Worm (Caenorhabditis elegans) whole organism, L4 larva: ENCODE measurements around the gene F21G4.6.

Experiments used
- Y75B8A.6 ChIP-seq: fragments of 200-800 bp; sonication (Bioruptor generic); IDR thresholded peaks from 2 replicates; pipeline ENCODE4 v1.3.6; 2022; ENCODE audit warnings: missing genetic modification reagents, missing genetic modification characterization, missing compliant biosample characterization
- ceh-82 ChIP-seq: sonication (generic microtip); optimal IDR thresholded peaks from 2 replicates; lab custom pipeline; 2017; ENCODE audit warnings: missing biosample characterization, missing genetic modification characterization
- ces-1 ChIP-seq: fragments of 150-350 bp; sonication (generic microtip); optimal IDR thresholded peaks from 4 replicates; lab custom pipeline; 2014; ENCODE audit warnings: missing biosample characterization, missing genetic modification reagents, missing genetic modification characterization
- hlh-30 ChIP-seq: sonication (generic microtip); optimal IDR thresholded peaks from 2 replicates; lab custom pipeline; 2017; ENCODE audit warnings: antibody characterized with exemption, mild to moderate bottlenecking, missing genetic modification characterization, missing compliant biosample characterization; ENCODE audit not compliant: insufficient read depth
- lin-13 ChIP-seq: fragments of 150-350 bp; optimal IDR thresholded peaks from 2 replicates; lab custom pipeline; 2014; ENCODE audit warnings: missing biosample characterization, missing genetic modification reagents, missing genetic modification characterization
- lin-39 ChIP-seq: fragments of 150-350 bp; optimal IDR thresholded peaks from 2 replicates; lab custom pipeline; 2014; ENCODE audit warnings: missing biosample characterization, missing genetic modification reagents, missing genetic modification characterization
- nhr-11 ChIP-seq: fragments of 150-350 bp; optimal IDR thresholded peaks from 2 replicates; lab custom pipeline; 2014; ENCODE audit warnings: missing biosample characterization, missing genetic modification characterization
- nhr-76 ChIP-seq: fragments of 150-350 bp; optimal IDR thresholded peaks from 2 replicates; lab custom pipeline; 2014; ENCODE audit warnings: missing biosample characterization, missing genetic modification characterization
- nhr-77 ChIP-seq: fragments of 150-350 bp; optimal IDR thresholded peaks from 2 replicates; lab custom pipeline; 2014; ENCODE audit warnings: missing biosample characterization, missing genetic modification characterization
- pqm-1 ChIP-seq: sonication (generic microtip); optimal IDR thresholded peaks from 2 replicates; lab custom pipeline; 2017; ENCODE audit warnings: missing biosample characterization, missing genetic modification characterization
- unc-62 ChIP-seq, 3 experiments: fragments of 150-350 bp in 1 of 3; sonication (generic microtip); optimal IDR thresholded peaks in 2 of 3; peaks in 1 of 3; 1 replicate in 1 of 3; 2 replicates in 2 of 3; lab custom pipeline; 2014 to 2017; ENCODE audit warnings: missing biosample characterization in 3 of 3, missing genetic modification characterization in 3 of 3, missing genetic modification reagents in 3 of 3, missing genotype in 1 of 3
- zag-1 ChIP-seq: fragments of 150-350 bp; optimal IDR thresholded peaks from 2 replicates; lab custom pipeline; 2014; ENCODE audit warnings: missing biosample characterization, missing genetic modification characterization
- ztf-11 ChIP-seq: fragments of 150-350 bp; optimal IDR thresholded peaks from 2 replicates; lab custom pipeline; 2014; ENCODE audit warnings: missing biosample characterization, missing genetic modification characterization

ce11 chrX:9921257-9921656, 4.0 kb upstream of the F21G4.6 start, which contains the start of gene C17G1.2:
- TF ChIP-seq lin-13 = no peak
- TF ChIP-seq nhr-77 = no peak
- no peak for TF ChIP-seq zag-1 (tag; lab: Kevin White, UChicago)
- no peak for TF ChIP-seq ces-1 (GFP tag; lab: Kevin White, UChicago)
- no peak for TF ChIP-seq pqm-1 (tag; lab: Kevin White, UChicago)
- TF ChIP-seq hlh-30 = no peak
- no peak for TF ChIP-seq nhr-76 (tag; lab: Kevin White, UChicago)
- no peak for TF ChIP-seq lin-39 (tag; lab: Kevin White, UChicago)
- TF ChIP-seq nhr-11 (tag; lab: Kevin White, UChicago) = no peak
- no peak for TF ChIP-seq unc-62 (GFP tag; optimal IDR thresholded peaks at IDR 0.05 in 1 of 2; lab: Kevin White, UChicago)
- TF ChIP-seq unc-62 (tag; optimal IDR thresholded peaks at IDR 0.05; lab: Kevin White, UChicago) = no peak
- TF ChIP-seq Y75B8A.6 (GFP tag; lab: Robert Waterston, UW) = no peak
- no peak for TF ChIP-seq ceh-82 (tag; lab: Kevin White, UChicago)
- no peak for TF ChIP-seq ztf-11 (tag; lab: Kevin White, UChicago)
